Fruit fly (Drosophila melanogaster) whole organism, wandering third instar larva: ENCODE measurements around the gene msi.

ENCODE experiments used
- Abd-B ChIP-seq: fragments of >200 bp; optimal IDR thresholded peaks from 2 replicates; lab custom pipeline; 2017; ENCODE audit warnings: missing biosample characterization, missing genetic modification characterization
- CG32264 ChIP-seq: fragments of 200-800 bp; sonication (Bioruptor generic); optimal IDR thresholded peaks from 2 replicates; lab custom pipeline; 2016; ENCODE audit warnings: missing biosample characterization, missing genetic modification characterization
- CG9705 ChIP-seq: fragments of 200-800 bp; sonication (Bioruptor generic); optimal IDR thresholded peaks from 2 replicates; lab custom pipeline; 2018; ENCODE audit warnings: missing biosample characterization, mild to moderate bottlenecking, missing genetic modification characterization
- CrebA ChIP-seq: fragments of 200-800 bp; sonication (Bioruptor generic); optimal IDR thresholded peaks from 2 replicates; lab custom pipeline; 2016; ENCODE audit warnings: missing biosample characterization, mild to moderate bottlenecking, missing genetic modification characterization, borderline replicate concordance
- Dfd ChIP-seq: fragments of >200 bp; optimal IDR thresholded peaks from 2 replicates; lab custom pipeline; 2017; ENCODE audit warnings: missing biosample characterization, missing genetic modification characterization
- Dif ChIP-seq: fragments of 200-275, 200-300 bp; sonication (Bioruptor generic); optimal IDR thresholded peaks from 2 replicates; lab custom pipeline; 2018; ENCODE audit warnings: missing biosample characterization, missing genetic modification characterization; ENCODE audit not compliant: partially characterized antibody
- GATAd ChIP-seq: sonication (Bioruptor generic); optimal IDR thresholded peaks from 2 replicates; lab custom pipeline; 2016; ENCODE audit warnings: missing biosample characterization, missing genetic modification characterization
- HLH106 ChIP-seq: fragments of 200-800 bp; optimal IDR thresholded peaks from 3 replicates; lab custom pipeline; 2019; ENCODE audit warnings: missing biosample characterization, mild to moderate bottlenecking, missing genetic modification characterization, moderate library complexity
- Hnf4 ChIP-seq: fragments of 200-800 bp; sonication (Bioruptor generic); optimal IDR thresholded peaks from 2 replicates; lab custom pipeline; 2016; ENCODE audit warnings: missing biosample characterization, mild to moderate bottlenecking, missing genetic modification characterization
- Hr78 ChIP-seq: fragments of >200 bp; optimal IDR thresholded peaks from 2 replicates; lab custom pipeline; 2017; ENCODE audit warnings: missing biosample characterization, missing genetic modification characterization
- Hr83 ChIP-seq: fragments of 200-300 bp; sonication (Bioruptor generic); optimal IDR thresholded peaks from 2 replicates; lab custom pipeline; 2016; ENCODE audit warnings: missing biosample characterization, mild to moderate bottlenecking, missing genetic modification characterization, moderate library complexity; ENCODE audit not compliant: poor library complexity, severe bottlenecking
- Jra ChIP-seq: sonication (Bioruptor generic); optimal IDR thresholded peaks from 2 replicates; lab custom pipeline; 2016; ENCODE audit warnings: missing biosample characterization, missing genetic modification characterization
- Mio ChIP-seq: sonication (Bioruptor generic); optimal IDR thresholded peaks from 2 replicates; lab custom pipeline; 2016; ENCODE audit warnings: missing biosample characterization, missing genetic modification characterization
- Myc ChIP-seq: fragments of >200 bp; optimal IDR thresholded peaks from 2 replicates; lab custom pipeline; 2017
- N ChIP-seq: fragments of >200 bp; optimal IDR thresholded peaks from 2 replicates; lab custom pipeline; 2018; ENCODE audit warnings: missing biosample characterization, missing external identifiers, missing genetic modification characterization
- OdsH ChIP-seq: fragments of 200-800 bp; sonication (Bioruptor generic); optimal IDR thresholded peaks from 2 replicates; lab custom pipeline; 2016; ENCODE audit warnings: missing biosample characterization, mild to moderate bottlenecking, missing genetic modification characterization
- Rel ChIP-seq, 2 experiments: fragments of 200-800 bp; sonication (Bioruptor generic) in 1 of 2; optimal IDR thresholded peaks; 2 replicates in 1 of 2; 3 replicates in 1 of 2; lab custom pipeline; 2016 to 2019; ENCODE audit warnings: mild to moderate bottlenecking in 2 of 2, missing biosample characterization in 2 of 2, missing genetic modification characterization in 2 of 2, moderate library complexity in 1 of 2
- Sp1 ChIP-seq: fragments of 200-800 bp; sonication (Bioruptor generic); optimal IDR thresholded peaks from 3 replicates; lab custom pipeline; 2019; ENCODE audit warnings: missing biosample characterization, mild to moderate bottlenecking, missing genetic modification characterization, moderate library complexity
- Vsx2 ChIP-seq: fragments of 200-300, 225-300 bp; sonication (Bioruptor generic); optimal IDR thresholded peaks from 2 replicates; lab custom pipeline; 2018; ENCODE audit warnings: missing biosample characterization, missing genetic modification characterization; ENCODE audit not compliant: partially characterized antibody
- br ChIP-seq: fragments of 200-800 bp; sonication (Bioruptor generic); optimal IDR thresholded peaks from 2 replicates; lab custom pipeline; 2016; ENCODE audit warnings: missing biosample characterization, missing genetic modification characterization
- brk ChIP-seq: fragments of 200-800 bp; sonication (Bioruptor generic); optimal IDR thresholded peaks from 2 replicates; lab custom pipeline; 2016; ENCODE audit warnings: missing biosample characterization, mild to moderate bottlenecking, missing genetic modification characterization
- dl ChIP-seq, 2 experiments: fragments of 175-275, 200-275 bp in 1 of 2; fragments of 200-275 bp in 1 of 2; sonication (Bioruptor generic); optimal IDR thresholded peaks; lab custom pipeline; 2018; ENCODE audit warnings: mild to moderate bottlenecking in 2 of 2, missing biosample characterization in 2 of 2, missing genetic modification characterization in 2 of 2, moderate library complexity in 2 of 2; ENCODE audit not compliant: partially characterized antibody in 2 of 2, insufficient read depth in 1 of 2
- dmrt93B ChIP-seq: fragments of 200-800 bp; sonication (Bioruptor generic); optimal IDR thresholded peaks from 2 replicates; lab custom pipeline; 2018; ENCODE audit warnings: missing biosample characterization, mild to moderate bottlenecking, missing genetic modification characterization
- dsf ChIP-seq: sonication (Bioruptor generic); optimal IDR thresholded peaks from 2 replicates; lab custom pipeline; 2016; ENCODE audit warnings: missing biosample characterization, missing genetic modification characterization, borderline replicate concordance
- ey ChIP-seq: fragments of 200-800 bp; sonication (Bioruptor generic); optimal IDR thresholded peaks from 2 replicates; lab custom pipeline; 2016; ENCODE audit warnings: missing biosample characterization, missing genetic modification characterization
- foxo ChIP-seq, 2 experiments: fragments of 200-800 bp; sonication (Bioruptor generic); optimal IDR thresholded peaks; 2 replicates in 1 of 2; 3 replicates in 1 of 2; lab custom pipeline; 2016 to 2017; ENCODE audit warnings: missing biosample characterization in 2 of 2, missing genetic modification characterization in 2 of 2
- fru ChIP-seq: fragments of 200-800 bp; sonication (Bioruptor generic); optimal IDR thresholded peaks from 3 replicates; lab custom pipeline; 2016; ENCODE audit warnings: missing biosample characterization, mild to moderate bottlenecking, missing genetic modification characterization
- h ChIP-seq: fragments of 200-800 bp; sonication (Bioruptor generic); optimal IDR thresholded peaks from 3 replicates; lab custom pipeline; 2016; ENCODE audit warnings: missing biosample characterization, mild to moderate bottlenecking, missing genetic modification characterization
- jim ChIP-seq: fragments of 175-275, 200-325 bp; sonication (Bioruptor generic); optimal IDR thresholded peaks from 2 replicates; lab custom pipeline; 2016; ENCODE audit warnings: missing biosample characterization, mild to moderate bottlenecking, missing genetic modification characterization
- lola ChIP-seq: fragments of >200 bp; optimal IDR thresholded peaks from 2 replicates; lab custom pipeline; 2017; ENCODE audit warnings: missing biosample characterization, missing genetic modification characterization
- pan ChIP-seq: fragments of >200 bp; optimal IDR thresholded peaks from 2 replicates; lab custom pipeline; 2017
- psq ChIP-seq: fragments of 200-800 bp; sonication (Bioruptor generic); optimal IDR thresholded peaks from 3 replicates; lab custom pipeline; 2017; ENCODE audit warnings: missing biosample characterization, mild to moderate bottlenecking, missing genetic modification characterization, moderate library complexity
- rgr ChIP-seq: fragments of 200-800 bp; sonication (Bioruptor generic); optimal IDR thresholded peaks from 3 replicates; lab custom pipeline; 2016; ENCODE audit warnings: missing biosample characterization, mild to moderate bottlenecking, missing genetic modification characterization
- sage ChIP-seq: fragments of 200-800 bp; sonication (Bioruptor generic); optimal IDR thresholded peaks from 2 replicates; lab custom pipeline; 2016; ENCODE audit warnings: missing biosample characterization, mild to moderate bottlenecking, missing genetic modification characterization
- sv ChIP-seq: fragments of 200-800 bp; sonication (Bioruptor generic); optimal IDR thresholded peaks from 3 replicates; lab custom pipeline; 2016; ENCODE audit warnings: missing biosample characterization, missing genetic modification characterization
- tai ChIP-seq: sonication (Bioruptor generic); optimal IDR thresholded peaks from 2 replicates; lab custom pipeline; 2016; ENCODE audit warnings: missing biosample characterization, missing genetic modification characterization
- usp ChIP-seq: fragments of >200 bp; optimal IDR thresholded peaks from 2 replicates; lab custom pipeline; 2017; ENCODE audit warnings: missing biosample characterization, missing genetic modification characterization
- woc ChIP-seq: sonication (Bioruptor generic); optimal IDR thresholded peaks from 2 replicates; lab custom pipeline; 2016; ENCODE audit warnings: missing biosample characterization, mild to moderate bottlenecking, missing genetic modification characterization

The msi gene

DNA sequence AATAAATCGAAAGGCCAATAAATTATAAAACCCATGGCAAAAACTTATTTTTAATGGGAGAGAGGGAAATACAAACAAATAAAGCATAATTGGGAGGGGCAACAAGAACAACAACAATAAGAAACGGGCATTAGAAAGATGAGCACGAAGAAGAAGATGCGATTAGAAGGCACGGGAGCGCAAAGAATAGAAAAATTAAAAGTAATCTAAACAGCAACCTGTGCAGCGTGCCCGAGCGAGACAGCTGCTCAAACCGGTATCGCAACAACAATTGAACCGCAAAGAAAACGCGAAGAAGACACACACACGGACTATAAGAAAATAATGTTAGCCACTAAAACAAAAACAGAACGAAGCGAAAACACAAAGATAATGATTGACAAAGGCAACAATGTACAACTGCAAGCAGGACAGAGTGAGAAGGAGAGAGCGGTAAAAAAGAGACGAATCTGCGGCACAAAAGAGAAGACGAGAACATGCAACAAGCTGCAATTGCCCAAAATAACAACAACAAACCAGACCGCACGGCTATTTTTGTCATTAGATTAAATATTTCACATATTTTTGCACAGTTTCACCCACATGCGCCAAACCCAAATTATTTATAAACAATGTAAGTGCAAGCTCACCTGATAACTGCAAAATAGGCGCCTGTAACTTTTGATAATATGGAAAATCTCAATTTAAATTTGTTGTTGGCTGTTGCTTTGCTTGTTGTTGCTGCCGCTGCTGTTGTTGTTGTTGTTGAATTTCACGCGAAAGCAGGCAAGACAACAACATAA, 43.9 kb upstream of the msi start:
- TF ChIP-seq OdsH (GFP tag; lab: Kevin White, UChicago) (no peak), Abd-B (GFP tag; lab: Kevin White, UChicago) (no peak), foxo (GFP tag; optimal IDR thresholded peaks at IDR 0.05; lab: Kevin White, UChicago) (no peak), lola (GFP tag; lab: Kevin White, UChicago) (no peak), Hnf4 (GFP tag; lab: Kevin White, UChicago) (no peak), Myc (lab: Kevin White, UChicago) (no peak), psq (peak; percentile 98), usp (GFP tag; lab: Kevin White, UChicago) (no peak), rgr (GFP tag; lab: Kevin White, UChicago) (peak; percentile 16), Rel (GFP tag; optimal IDR thresholded peaks at IDR 0.05; lab: Kevin White, UChicago) (peak; percentile 17), Rel (tag; optimal IDR thresholded peaks at IDR 0.05; lab: Kevin White, UChicago) (no peak), Sp1 (no peak), fru (GFP tag; lab: Kevin White, UChicago) (no peak)

DNA sequence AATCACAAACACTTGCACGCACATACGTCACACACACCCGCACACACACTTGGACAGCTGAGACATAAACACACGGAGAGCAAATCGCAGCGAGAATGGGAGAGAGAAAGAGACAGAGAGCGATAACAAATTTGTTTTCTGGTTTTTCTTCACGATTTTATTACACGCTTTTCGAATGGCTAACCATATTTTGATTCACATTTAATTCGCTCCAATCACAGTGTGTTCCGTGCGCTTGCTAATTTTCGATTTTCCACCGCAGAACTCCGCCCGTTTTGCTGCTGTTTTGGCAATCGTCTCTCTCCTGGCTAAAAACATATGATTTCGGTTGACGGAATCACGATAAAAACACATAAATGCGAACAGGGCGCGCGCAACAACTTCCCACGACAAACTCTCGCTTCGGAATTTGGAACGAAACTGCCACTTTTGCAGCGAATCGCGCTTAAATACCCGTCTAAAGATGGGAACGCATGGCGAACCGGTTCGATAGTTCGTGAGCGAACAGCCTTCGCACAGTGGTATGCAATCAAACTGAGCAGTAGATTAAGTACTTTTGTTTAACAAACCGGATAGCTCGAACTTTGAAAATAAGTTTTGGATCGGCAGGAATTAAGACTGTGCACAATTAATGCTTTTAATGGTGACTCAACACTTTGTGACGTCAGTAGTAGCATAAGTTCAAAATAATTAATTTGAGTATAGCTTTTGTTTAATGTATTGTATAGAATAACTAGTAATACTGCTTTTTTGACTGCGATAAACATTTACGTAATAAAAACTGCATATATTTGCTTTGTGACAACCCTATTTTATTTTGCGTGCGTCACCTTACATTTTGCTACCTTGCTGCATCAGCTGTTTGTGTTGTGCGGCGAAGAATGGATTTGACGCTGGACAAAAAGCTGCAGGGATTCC, 43.0 kb upstream of the msi start, which contains the start of the genes Fur1 and Vps33B:
TSS of gene Fur1 (minus strand) at position 424 of the 918 bp plus-strand sequence.
TSS of gene Vps33B (plus strand) at position 856 of the 918 bp plus-strand sequence.
- TF ChIP-seq h (GFP tag; lab: Kevin White, UChicago) = peak; percentile 98
- no peak for TF ChIP-seq pan (lab: Kevin White, UChicago)
- peak; percentile 95 for TF ChIP-seq GATAd (GFP tag; lab: Kevin White, UChicago)
- TF ChIP-seq fru (GFP tag; lab: Kevin White, UChicago) = peak; percentile 98
- peak; percentile 97 for TF ChIP-seq Jra (GFP tag; lab: Kevin White, UChicago)
- peak; percentile 71 for TF ChIP-seq Dif
- TF ChIP-seq sage (GFP tag; lab: Kevin White, UChicago) = peak; percentile 89
- TF ChIP-seq rgr (GFP tag; lab: Kevin White, UChicago) = peak; percentile 96
- peak; percentile 47 for TF ChIP-seq Myc (lab: Kevin White, UChicago)
- TF ChIP-seq CG9705 (GFP tag; lab: Kevin White, UChicago) = peak; percentile 92
- TF ChIP-seq Hr83 (GFP tag; lab: Kevin White, UChicago) = peak; percentile 95
- peak in 1 of 2 experiments; percentile 33 for TF ChIP-seq dl (GFP tag; optimal IDR thresholded peaks at IDR 0.05; lab: Kevin White, UChicago; ENCODE audit: insufficient read depth in 1 of 2, partially characterized antibody in 2 of 2)
- TF ChIP-seq jim (GFP tag; lab: Kevin White, UChicago) = peak; percentile 50
- TF ChIP-seq ey = peak; percentile 98
- no peak for TF ChIP-seq brk
- peak; percentile 96 for TF ChIP-seq OdsH (GFP tag; lab: Kevin White, UChicago)
- peak; percentile 85 to 98 for TF ChIP-seq foxo (GFP tag; optimal IDR thresholded peaks at IDR 0.05; lab: Kevin White, UChicago)
- TF ChIP-seq HLH106 (tag; lab: Kevin White, UChicago) = peak; percentile 96
- TF ChIP-seq lola (GFP tag; lab: Kevin White, UChicago) = no peak
- TF ChIP-seq Hnf4 (GFP tag; lab: Kevin White, UChicago) = peak; percentile 96
- TF ChIP-seq usp (GFP tag; lab: Kevin White, UChicago) = no peak
- no peak for TF ChIP-seq Dfd (GFP tag; lab: Kevin White, UChicago)
- TF ChIP-seq Vsx2 = no peak
- TF ChIP-seq woc (GFP tag; lab: Kevin White, UChicago) = peak; percentile 98
- peak; percentile 98 for TF ChIP-seq br
- TF ChIP-seq tai (GFP tag; lab: Kevin White, UChicago) = no peak
- TF ChIP-seq Rel (GFP tag; optimal IDR thresholded peaks at IDR 0.05; lab: Kevin White, UChicago) = peak; percentile 42
- peak; percentile 85 for TF ChIP-seq Rel (tag; optimal IDR thresholded peaks at IDR 0.05; lab: Kevin White, UChicago)
- TF ChIP-seq dmrt93B (GFP tag; lab: Kevin White, UChicago) = peak; percentile 95
- TF ChIP-seq psq = peak; percentile 88
- TF ChIP-seq Sp1 = peak; percentile 94
- no peak for TF ChIP-seq CrebA (GFP tag; lab: Kevin White, UChicago)
- no peak for TF ChIP-seq Abd-B (GFP tag; lab: Kevin White, UChicago)
- peak; percentile 91 for TF ChIP-seq CG32264 (GFP tag; lab: Kevin White, UChicago)
- peak; percentile 92 for TF ChIP-seq dsf
- peak; percentile 67 for TF ChIP-seq Mio (GFP tag; lab: Kevin White, UChicago)
- no peak for TF ChIP-seq N (GFP tag; lab: Kevin White, UChicago)
- no peak for TF ChIP-seq Hr78 (GFP tag; lab: Kevin White, UChicago)
- peak; percentile 99 for TF ChIP-seq sv
